Fruit fly (Drosophila melanogaster): ENCODE results near the gene CG10681.

dm6 chr3L:12489952-12490351, 11.4 kb upstream of the CG10681 start:
- TF ChIP-seq lola (GFP tag; optimal IDR thresholded peaks at IDR 0.05) (no peak), CG32264 (GFP tag; optimal IDR thresholded peaks at IDR 0.05) (no peak), pan (optimal IDR thresholded peaks at IDR 0.05) (no peak), Sp1 (GFP tag; optimal IDR thresholded peaks at IDR 0.05) (no peak), sage (GFP tag; optimal IDR thresholded peaks at IDR 0.05) (no peak), Hnf4 (GFP tag; optimal IDR thresholded peaks at IDR 0.05) (no peak), GATAd (GFP tag; optimal IDR thresholded peaks at IDR 0.05) (no peak), br (GFP tag; optimal IDR thresholded peaks at IDR 0.05) (no peak), Dfd (GFP tag; optimal IDR thresholded peaks at IDR 0.05) (no peak), Dif (GFP tag; optimal IDR thresholded peaks at IDR 0.05; ENCODE audit: partially characterized antibody) (peak; percentile 96), h (GFP tag; optimal IDR thresholded peaks at IDR 0.05) (no peak)
